Worm (Caenorhabditis elegans) whole organism, L4/young adult: ENCODE data around the gene F38B7.2.

Experiments
- W03F9.2 ChIP-seq: fragments of 150-350 bp; optimal IDR thresholded peaks from 2 replicates; lab custom pipeline; 2014; ENCODE audit warnings: missing biosample characterization, missing genetic modification characterization
- dao-5 ChIP-seq: sonication (generic microtip); optimal IDR thresholded peaks from 2 replicates; lab custom pipeline; 2016; ENCODE audit warnings: missing genotype, missing genetic modification characterization, moderate library complexity, missing compliant biosample characterization
- him-1 ChIP-seq: sonication (generic microtip); optimal IDR thresholded peaks from 2 replicates; lab custom pipeline; 2016; ENCODE audit warnings: missing genotype, missing genetic modification reagents, missing genetic modification characterization, missing compliant biosample characterization

F38B7.2 gene

ce11 chrV:11536667-11537066, 7.1 kb upstream of the F38B7.2 start:
- no peak for TF ChIP-seq W03F9.2 (tag; lab: Kevin White, UChicago)
- TF ChIP-seq him-1 (tag; lab: Kevin White, UChicago): no peak
- TF ChIP-seq dao-5 (tag; lab: Kevin White, UChicago): no peak

ce11 chrV:11539502-11539901, 4.3 kb upstream of the F38B7.2 start:
- TF ChIP-seq W03F9.2 (tag; lab: Kevin White, UChicago) (no peak), dao-5 (tag; lab: Kevin White, UChicago) (no peak), him-1 (tag; lab: Kevin White, UChicago) (no peak)

- no peak for TF ChIP-seq him-1 (tag; lab: Kevin White, UChicago)
- TF ChIP-seq W03F9.2 (tag; lab: Kevin White, UChicago): no peak
- no peak for TF ChIP-seq dao-5 (tag; lab: Kevin White, UChicago)
These were observed 2.5 kb upstream of the F38B7.2 start for ce11 chrV:11541284-11541683.

ce11 chrV:11545227-11545626, 1.5 kb downstream of the F38B7.2 start, which contains the start of gene F38B7.10:
TSS of gene F38B7.10 (plus strand) at chrV:11545527.
- no peak for TF ChIP-seq him-1 (tag; lab: Kevin White, UChicago)
- TF ChIP-seq W03F9.2 (tag; lab: Kevin White, UChicago): no peak
- TF ChIP-seq dao-5 (tag; lab: Kevin White, UChicago): no peak

- no peak for TF ChIP-seq W03F9.2 (tag; lab: Kevin White, UChicago)
- TF ChIP-seq him-1 (tag; lab: Kevin White, UChicago): no peak
- TF ChIP-seq dao-5 (tag; lab: Kevin White, UChicago): no peak
These were observed 3.0 kb downstream of the F38B7.2 start, which contains the start of gene F38B7.11 for ce11 chrV:11546795-11547194. TSS of gene F38B7.11 (plus strand) at chrV:11547095.

ce11 chrV:11548914-11549406, 5.2 kb downstream of the F38B7.2 start, which contains the start of the genes F38B7.17 and F38B7.3:
TSS of gene F38B7.17 (minus strand) at chrV:11548964.
TSS of gene F38B7.3 (plus strand) at chrV:11549107.
- TF ChIP-seq him-1 (tag; lab: Kevin White, UChicago) (no peak), W03F9.2 (tag; lab: Kevin White, UChicago) (no peak), dao-5 (tag; lab: Kevin White, UChicago) (no peak)

- no peak for TF ChIP-seq dao-5 (tag; lab: Kevin White, UChicago)
- no peak for TF ChIP-seq him-1 (tag; lab: Kevin White, UChicago)
- no peak for TF ChIP-seq W03F9.2 (tag; lab: Kevin White, UChicago)
These were observed 8.6 kb downstream of the F38B7.2 start, which contains the start of gene srx-85 for ce11 chrV:11552379-11552778. TSS of gene srx-85 (plus strand) at chrV:11552679.

ce11 chrV:11554260-11554659, 10.5 kb downstream of the F38B7.2 start, which contains the start of gene duo-1:
TSS of gene duo-1 (plus strand) at chrV:11554630.
- TF ChIP-seq him-1 (tag; lab: Kevin White, UChicago) (no peak), dao-5 (tag; lab: Kevin White, UChicago) (no peak), W03F9.2 (tag; lab: Kevin White, UChicago) (no peak)

- TF ChIP-seq W03F9.2 (tag; lab: Kevin White, UChicago): no peak
- TF ChIP-seq him-1 (tag; lab: Kevin White, UChicago): no peak
- TF ChIP-seq dao-5 (tag; lab: Kevin White, UChicago): no peak
These were observed 18.9 kb downstream of the F38B7.2 start, which contains the start of gene srx-86 for ce11 chrV:11562643-11563042. TSS of gene srx-86 (plus strand) at chrV:11562943.

ce11 chrV:11564573-11564972, 20.8 kb downstream of the F38B7.2 start, which contains the start of gene srx-87:
TSS of gene srx-87 (plus strand) at chrV:11564873.
- TF ChIP-seq dao-5 (tag; lab: Kevin White, UChicago): no peak
- TF ChIP-seq him-1 (tag; lab: Kevin White, UChicago): no peak
- TF ChIP-seq W03F9.2 (tag; lab: Kevin White, UChicago): no peak

ce11 chrV:11570169-11570651, 26.4 kb downstream of the F38B7.2 start, which contains the start of the genes nhr-101 and pms-2:
TSS of gene nhr-101 (plus strand) at chrV:11570476.
TSS of gene pms-2 (minus strand) at chrV:11570601.
- TF ChIP-seq him-1 (tag; lab: Kevin White, UChicago): no peak
- TF ChIP-seq dao-5 (tag; lab: Kevin White, UChicago): no peak

- TF ChIP-seq W03F9.2 (tag; lab: Kevin White, UChicago) (peak; percentile 60), dao-5 (tag; lab: Kevin White, UChicago) (no peak)
These were observed 29.2 kb downstream of the F38B7.2 start, which contains the start of the genes H12C20.7 and nhr-68 for ce11 chrV:11572803-11573490. TSS of gene H12C20.7 (minus strand) at chrV:11572990. TSS of gene nhr-68 (plus strand) at chrV:11573440.

ce11 chrV:11574563-11574962, 30.8 kb downstream of the F38B7.2 start:
- TF ChIP-seq him-1 (tag; lab: Kevin White, UChicago) (no peak), W03F9.2 (tag; lab: Kevin White, UChicago) (no peak)
